Worm (Caenorhabditis elegans) whole organism, L4 larva: ENCODE measurements around the gene K07B1.7.

Source experiments
- F26F4.8 ChIP-seq: fragments of 200-800 bp; sonication (Bioruptor generic); conservative IDR thresholded peaks from 2 replicates; pipeline ENCODE4 v1.3.6; 2022; ENCODE audit warnings: missing genetic modification characterization, missing compliant biosample characterization
- F44E2.7 ChIP-seq: fragments of 200-800 bp; sonication (Bioruptor generic); IDR thresholded peaks from 2 replicates; pipeline ENCODE4 v2.1.2; 2022; ENCODE audit warnings: missing genetic modification characterization, missing compliant biosample characterization
- aly-2 ChIP-seq: sonication (generic microtip); optimal IDR thresholded peaks from 2 replicates; lab custom pipeline; 2018; ENCODE audit warnings: missing biosample characterization, missing genetic modification characterization
- ces-1 ChIP-seq: fragments of 150-350 bp; sonication (generic microtip); optimal IDR thresholded peaks from 4 replicates; lab custom pipeline; 2014; ENCODE audit warnings: missing biosample characterization, missing genetic modification reagents, missing genetic modification characterization
- lin-1 ChIP-seq: fragments of 200-800 bp; sonication (Bioruptor generic); IDR thresholded peaks from 2 replicates; pipeline ENCODE4 v1.3.6; 2022; ENCODE audit warnings: missing genetic modification reagents, missing genetic modification characterization, missing compliant biosample characterization
- lir-3 ChIP-seq: sonication (generic microtip); optimal IDR thresholded peaks from 2 replicates; lab custom pipeline; 2016; ENCODE audit warnings: mild to moderate bottlenecking, missing genetic modification characterization, missing compliant biosample characterization
- mep-1 ChIP-seq: fragments of 150-350 bp; sonication (generic microtip); optimal IDR thresholded peaks from 3 replicates; lab custom pipeline; 2014; ENCODE audit warnings: missing biosample characterization, missing genetic modification characterization
- nhr-10 ChIP-seq: fragments of 150-350 bp; optimal IDR thresholded peaks from 2 replicates; lab custom pipeline; 2014; ENCODE audit warnings: missing biosample characterization, missing genetic modification characterization
- nhr-48 ChIP-seq: sonication (generic microtip); optimal IDR thresholded peaks from 2 replicates; lab custom pipeline; 2016; ENCODE audit warnings: mild to moderate bottlenecking, missing genetic modification characterization, missing compliant biosample characterization
- nhr-76 ChIP-seq: fragments of 150-350 bp; optimal IDR thresholded peaks from 2 replicates; lab custom pipeline; 2014; ENCODE audit warnings: missing biosample characterization, missing genetic modification characterization
- pha-4 ChIP-seq, 2 experiments: fragments of 150-350 bp in 1 of 2; fragments of 200-800 bp in 1 of 2; sonication (Bioruptor generic) in 1 of 2; IDR thresholded peaks in 1 of 2; optimal IDR thresholded peaks in 1 of 2; 2 replicates each; pipeline versions ENCODE4 v1.3.6 to Lab custom; 2014 to 2022; ENCODE audit warnings: missing genetic modification characterization in 2 of 2, missing genetic modification reagents in 2 of 2, missing biosample characterization in 1 of 2, missing compliant biosample characterization in 1 of 2
- tra-1 ChIP-seq: fragments of 200-800 bp; sonication (Bioruptor generic); IDR thresholded peaks from 2 replicates; pipeline ENCODE4 v1.3.6; 2022; ENCODE audit warnings: missing genetic modification reagents, missing genetic modification characterization, missing compliant biosample characterization
- zip-11 ChIP-seq: fragments of 200-800 bp; sonication (Bioruptor generic); IDR thresholded peaks from 2 replicates; pipeline ENCODE4 v1.3.6; 2022; ENCODE audit warnings: missing genetic modification characterization, missing compliant biosample characterization
- ztf-11 ChIP-seq: fragments of 150-350 bp; optimal IDR thresholded peaks from 2 replicates; lab custom pipeline; 2014; ENCODE audit warnings: missing biosample characterization, missing genetic modification characterization

- TF ChIP-seq nhr-10 (tag; lab: Kevin White, UChicago) (no peak), pha-4 (GFP tag; IDR thresholded peaks at IDR 0.05; lab: Robert Waterston, UW) (no peak), pha-4 (tag; optimal IDR thresholded peaks at IDR 0.05; lab: Kevin White, UChicago) (no peak), nhr-48 (tag; lab: Kevin White, UChicago) (no peak), ces-1 (GFP tag; lab: Kevin White, UChicago) (no peak), nhr-76 (tag; lab: Kevin White, UChicago) (no peak), mep-1 (no peak), aly-2 (tag; lab: Kevin White, UChicago) (no peak), F44E2.7 (GFP tag; lab: Robert Waterston, UW) (no peak), F26F4.8 (no peak), lin-1 (GFP tag; lab: Robert Waterston, UW) (no peak), lir-3 (tag; lab: Kevin White, UChicago) (no peak), zip-11 (GFP tag; lab: Robert Waterston, UW) (no peak), ztf-11 (tag; lab: Kevin White, UChicago) (no peak), tra-1 (GFP tag; lab: Robert Waterston, UW) (no peak)
Observed at ce11 chrV:9312377-9312776, 34.4 kb downstream of the K07B1.7 start.
